Worm (Caenorhabditis elegans): ENCODE results near the gene bbs-8.
A peak's percentile ranks its signal among the peaks of the same experiment; 100 is the strongest.

The bbs-8 gene

DNA sequence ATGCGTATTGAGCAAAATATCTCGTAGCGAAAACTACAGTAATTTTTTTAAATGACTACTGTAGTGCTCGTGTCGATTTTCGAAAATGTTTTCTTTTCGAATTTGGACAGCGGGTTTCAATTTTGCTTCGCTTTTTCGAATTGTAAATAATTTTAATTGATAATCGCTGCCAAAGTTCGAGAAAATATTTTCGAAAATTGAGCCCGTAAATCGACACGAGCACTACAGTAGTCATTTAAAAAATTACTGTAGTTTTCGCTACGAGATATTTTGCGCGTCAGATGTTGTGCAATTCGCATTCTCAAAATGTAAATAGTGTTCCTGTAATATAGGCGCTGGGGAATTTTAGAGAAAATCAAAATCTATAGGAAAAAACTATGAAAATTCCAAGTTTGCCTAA, 17.4 kb upstream of the bbs-8 start:
- TF ChIP-seq pqm-1 (tag; optimal IDR thresholded peaks at IDR 0.05) (no peak), pax-3 (tag; optimal IDR thresholded peaks at IDR 0.05) (no peak)

DNA sequence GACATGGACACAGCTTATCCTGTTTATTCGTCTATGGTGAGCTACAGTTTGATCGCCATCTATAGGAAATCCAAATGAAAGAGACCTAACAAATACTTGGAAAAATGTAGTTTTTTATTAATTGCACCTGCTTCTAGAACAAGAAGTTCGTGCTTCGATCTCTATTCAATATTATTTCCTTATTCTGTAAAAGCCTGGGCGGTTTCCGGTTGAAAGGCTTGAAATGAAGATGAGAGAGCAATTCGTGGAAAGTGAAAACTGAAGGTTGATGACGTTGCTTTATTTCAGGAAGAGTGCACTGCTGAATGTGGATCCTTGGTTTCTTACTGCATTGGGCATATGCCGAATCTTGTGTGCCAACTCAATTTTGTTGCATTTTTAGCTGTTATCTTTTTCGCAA, 15.8 kb upstream of the bbs-8 start:
- TF ChIP-seq hlh-4 (tag; optimal IDR thresholded peaks at IDR 0.05) (peak; percentile 62), fkh-8 (tag; optimal IDR thresholded peaks at IDR 0.05) (peak; percentile 48), ceh-88 (GFP tag; IDR thresholded peaks at IDR 0.05) (no peak), nhr-71 (tag; optimal IDR thresholded peaks at IDR 0.05) (peak; percentile 54), nhr-47 (tag; optimal IDR thresholded peaks at IDR 0.05) (peak; percentile 33)

DNA sequence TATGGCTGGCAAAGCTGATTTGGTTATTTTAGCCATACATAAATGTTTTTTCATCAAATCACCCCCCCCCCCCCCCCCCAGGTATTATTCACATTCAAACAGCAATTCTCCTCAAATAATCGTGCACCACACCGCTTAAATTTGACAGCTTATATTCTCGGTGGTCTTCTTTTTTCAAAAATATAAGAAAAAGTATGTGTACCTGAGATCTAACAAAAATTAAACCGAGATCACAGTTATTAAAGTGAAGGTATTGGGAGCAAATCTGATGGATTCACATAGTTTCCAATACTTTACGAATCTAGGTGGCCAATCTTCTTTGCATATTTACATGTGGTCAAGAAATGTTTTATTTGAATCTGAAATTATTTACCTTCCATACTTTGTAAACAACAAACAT, 15.3 kb upstream of the bbs-8 start, which contains the start of gene ZC404.15:
TSS of gene ZC404.15 (plus strand) at position 301 of the 400 bp plus-strand sequence.
- TF ChIP-seq hlh-17 (GFP tag; optimal IDR thresholded peaks at IDR 0.05; ENCODE audit: borderline replicate concordance) (no peak), zip-4 (GFP tag; optimal IDR thresholded peaks at IDR 0.05) (no peak), pag-3 (tag; optimal IDR thresholded peaks at IDR 0.05; ENCODE audit: borderline replicate concordance, insufficient read depth) (no peak), blmp-1 (tag; optimal IDR thresholded peaks at IDR 0.05) (no peak), lin-14 (GFP tag; optimal IDR thresholded peaks at IDR 0.05) (no peak), fkh-10 (GFP tag; optimal IDR thresholded peaks at IDR 0.05) (no peak), ceh-63 (GFP tag; optimal IDR thresholded peaks at IDR 0.05) (no peak), nhr-77 (tag; optimal IDR thresholded peaks at IDR 0.05) (no peak), jun-1 (tag; optimal IDR thresholded peaks at IDR 0.05) (no peak), nhr-19 (GFP tag; conservative IDR thresholded peaks at IDR 0.05) (no peak), unc-130 (tag; optimal IDR thresholded peaks at IDR 0.05) (no peak), fos-1 (tag; optimal IDR thresholded peaks at IDR 0.05) (no peak), fkh-4 (tag; optimal IDR thresholded peaks at IDR 0.05; ENCODE audit: borderline replicate concordance) (no peak), aly-2 (tag; optimal IDR thresholded peaks at IDR 0.05) (no peak), C04F5.9 (tag; optimal IDR thresholded peaks at IDR 0.05) (no peak), xbp-1 (tag; optimal IDR thresholded peaks at IDR 0.05) (no peak), ets-5 (GFP tag; IDR thresholded peaks at IDR 0.05) (no peak)

ce11 chrV:6778457-6778856, 13.6 kb upstream of the bbs-8 start:
- TF ChIP-seq mep-1 (tag; optimal IDR thresholded peaks at IDR 0.05) = no peak
- TF ChIP-seq nhr-11 (tag; optimal IDR thresholded peaks at IDR 0.05) = peak; percentile 36
- TF ChIP-seq lsy-2 (tag; optimal IDR thresholded peaks at IDR 0.05) = no peak
- TF ChIP-seq nhr-85 (tag) = no peak
- peak; percentile 59 for TF ChIP-seq nhr-71 (tag; optimal IDR thresholded peaks at IDR 0.05)
- TF ChIP-seq hlh-4 (tag; optimal IDR thresholded peaks at IDR 0.05) = peak; percentile 89
- no peak for TF ChIP-seq ama-1 (optimal IDR thresholded peaks at IDR 0.05)
- TF ChIP-seq mdl-1 (tag; optimal IDR thresholded peaks at IDR 0.05) = no peak
- TF ChIP-seq mef-2 (tag; optimal IDR thresholded peaks at IDR 0.05) = no peak
- TF ChIP-seq grh-1 (GFP tag; IDR thresholded peaks at IDR 0.05) = no peak
- no peak for TF ChIP-seq isw-1 (GFP tag; IDR thresholded peaks at IDR 0.05)
- no peak for TF ChIP-seq rnt-1 (tag; optimal IDR thresholded peaks at IDR 0.05)
- no peak for TF ChIP-seq ztf-11 (tag; optimal IDR thresholded peaks at IDR 0.05)
- peak; percentile 67 for TF ChIP-seq fkh-8 (tag; optimal IDR thresholded peaks at IDR 0.05)
- peak; percentile 15 for TF ChIP-seq nhr-47 (tag; optimal IDR thresholded peaks at IDR 0.05)

- peak; percentile 30 for TF ChIP-seq nhr-47 (tag; optimal IDR thresholded peaks at IDR 0.05)
- TF ChIP-seq ets-5 (GFP tag; IDR thresholded peaks at IDR 0.05) = no peak
- TF ChIP-seq C04F5.9 (tag; optimal IDR thresholded peaks at IDR 0.05) = no peak
- TF ChIP-seq lin-35 (GFP tag; optimal IDR thresholded peaks at IDR 0.05) = no peak
- TF ChIP-seq fkh-8 (tag; optimal IDR thresholded peaks at IDR 0.05) = peak; percentile 49
- peak; percentile 17 for TF ChIP-seq nhr-71 (tag; optimal IDR thresholded peaks at IDR 0.05)
- no peak for TF ChIP-seq lir-3 (tag; optimal IDR thresholded peaks at IDR 0.05; ENCODE audit: poor library complexity)
- TF ChIP-seq ztf-11 (tag; optimal IDR thresholded peaks at IDR 0.05) = no peak
These were observed 10.8 kb upstream of the bbs-8 start, which contains the start of gene srh-28 for ce11 chrV:6775708-6776107. TSS of gene srh-28 (minus strand) at chrV:6775808.
